Worm (Caenorhabditis elegans) whole organism, young adult: ENCODE results near the gene smrc-1.

Experiments
- F52B5.7 ChIP-seq: sonication (generic microtip); optimal IDR thresholded peaks from 2 replicates; lab custom pipeline; 2016; ENCODE audit warnings: mild to moderate bottlenecking, missing genetic modification characterization, missing compliant biosample characterization
- K12H6.12 ChIP-seq: fragments of 200-800 bp; sonication (Bioruptor generic); optimal IDR thresholded peaks from 2 replicates; lab custom pipeline; 2018; ENCODE audit warnings: mild to moderate bottlenecking, missing genetic modification characterization, missing compliant biosample characterization
- T07F8.4 ChIP-seq: sonication (generic microtip); optimal IDR thresholded peaks from 2 replicates; lab custom pipeline; 2016; ENCODE audit warnings: mild to moderate bottlenecking, missing genetic modification characterization, moderate library complexity, missing compliant biosample characterization
- T26A5.8 ChIP-seq: sonication (generic microtip); optimal IDR thresholded peaks from 2 replicates; lab custom pipeline; 2016; ENCODE audit warnings: missing genetic modification characterization, missing compliant biosample characterization
- Y56A3A.18 ChIP-seq: fragments of 200-800 bp; sonication (Bioruptor generic); IDR thresholded peaks from 2 replicates; pipeline ENCODE4 v1.3.6; 2022; ENCODE audit warnings: missing genetic modification reagents, missing genetic modification characterization, missing compliant biosample characterization
- akir-1 ChIP-seq: fragments of 200-800 bp; sonication (Bioruptor generic); optimal IDR thresholded peaks from 2 replicates; lab custom pipeline; 2018; ENCODE audit warnings: mild to moderate bottlenecking, missing genetic modification characterization, moderate library complexity, missing compliant biosample characterization
- ama-1 ChIP-seq, 3 experiments: fragments of 150-350 bp in 1 of 3; sonication (generic microtip) in 2 of 3; optimal IDR thresholded peaks; 2 replicates each; lab custom pipeline; 2014 to 2018; ENCODE audit warnings: missing biosample characterization in 2 of 3, missing genetic modification characterization in 2 of 3, missing genetic modification reagents in 2 of 3
- atf-7 ChIP-seq: sonication (generic microtip); optimal IDR thresholded peaks from 2 replicates; lab custom pipeline; 2017; ENCODE audit warnings: mild to moderate bottlenecking, missing genetic modification characterization, missing compliant biosample characterization
- attf-6 ChIP-seq: fragments of 200-800 bp; sonication (Bioruptor generic); IDR thresholded peaks from 2 replicates; pipeline ENCODE4 v1.3.6; 2022; ENCODE audit warnings: missing genetic modification reagents, missing genetic modification characterization, missing compliant biosample characterization
- bed-1 ChIP-seq: fragments of 200-800 bp; sonication (Bioruptor generic); IDR thresholded peaks from 2 replicates; pipeline ENCODE4 v1.3.6; 2022; ENCODE audit warnings: missing genetic modification reagents, missing genetic modification characterization, missing compliant biosample characterization
- cebp-1 ChIP-seq, 2 experiments: fragments of 200-800 bp in 1 of 2; sonication (Bioruptor generic) in 1 of 2; sonication (generic microtip) in 1 of 2; IDR thresholded peaks in 1 of 2; optimal IDR thresholded peaks in 1 of 2; 2 replicates each; pipeline versions ENCODE4 v1.3.6 to Lab custom; 2017 to 2022; ENCODE audit warnings: missing compliant biosample characterization in 2 of 2, missing genetic modification characterization in 2 of 2, mild to moderate bottlenecking in 1 of 2, missing genetic modification reagents in 1 of 2, moderate library complexity in 1 of 2
- cebp-2 ChIP-seq: fragments of 200-800 bp; sonication (Bioruptor generic); IDR thresholded peaks from 2 replicates; pipeline ENCODE4 v1.3.6; 2022; ENCODE audit warnings: missing genetic modification characterization, missing compliant biosample characterization
- ceh-27 ChIP-seq: fragments of 200-800 bp; sonication (Bioruptor generic); optimal IDR thresholded peaks from 2 replicates; lab custom pipeline; 2018; ENCODE audit warnings: mild to moderate bottlenecking, missing genetic modification characterization, moderate library complexity, missing compliant biosample characterization
- ceh-79 ChIP-seq: sonication (generic microtip); optimal IDR thresholded peaks from 2 replicates; lab custom pipeline; 2017; ENCODE audit warnings: mild to moderate bottlenecking, missing genetic modification characterization, missing compliant biosample characterization
- dox-1 ChIP-seq: fragments of 200-800 bp; sonication (Bioruptor generic); IDR thresholded peaks from 2 replicates; pipeline ENCODE4 v1.3.6; 2022; ENCODE audit warnings: missing genetic modification reagents, missing genetic modification characterization, missing compliant biosample characterization
- efl-1 ChIP-seq: fragments of 150-350 bp; optimal IDR thresholded peaks from 2 replicates; lab custom pipeline; 2014; ENCODE audit warnings: missing biosample characterization, missing genetic modification reagents, missing genetic modification characterization
- egrh-3 ChIP-seq: fragments of 200-800 bp; sonication (Bioruptor generic); IDR thresholded peaks from 2 replicates; pipeline ENCODE4 v1.3.6; 2022; ENCODE audit warnings: missing genetic modification reagents, missing genetic modification characterization, missing compliant biosample characterization
- fkh-3 ChIP-seq: sonication (generic microtip); optimal IDR thresholded peaks from 2 replicates; lab custom pipeline; 2016; ENCODE audit warnings: mild to moderate bottlenecking, missing genetic modification characterization, missing compliant biosample characterization
- hrde-1 ChIP-seq: sonication (generic microtip); optimal IDR thresholded peaks from 2 replicates; lab custom pipeline; 2016; ENCODE audit warnings: missing genetic modification characterization, mild to moderate bottlenecking, missing compliant biosample characterization, moderate library complexity, missing genotype, missing genetic modification reagents, borderline replicate concordance
- let-526 ChIP-seq: fragments of 200-800 bp; sonication (Bioruptor generic); IDR thresholded peaks from 2 replicates; pipeline ENCODE4 v1.3.6; 2022; ENCODE audit warnings: missing genetic modification reagents, missing genetic modification characterization, missing compliant biosample characterization
- lin-35 ChIP-seq, 3 experiments: fragments of 150-350 bp in 2 of 3; sonication (generic microtip) in 1 of 3; optimal IDR thresholded peaks; 2 replicates each; lab custom pipeline; 2014 to 2018; ENCODE audit warnings: missing biosample characterization in 3 of 3, missing genetic modification characterization in 3 of 3, missing genetic modification reagents in 3 of 3
- madf-3 ChIP-seq: fragments of 200-800 bp; sonication (Bioruptor generic); IDR thresholded peaks from 2 replicates; pipeline ENCODE4 v1.3.6; 2022; ENCODE audit warnings: missing genetic modification reagents, missing genetic modification characterization, missing compliant biosample characterization
- mcd-1 ChIP-seq: fragments of 200-800 bp; sonication (Bioruptor generic); IDR thresholded peaks from 2 replicates; pipeline ENCODE4 v1.3.6; 2022; ENCODE audit warnings: missing genetic modification reagents, missing genetic modification characterization, missing compliant biosample characterization
- mel-28 ChIP-seq: sonication (generic microtip); optimal IDR thresholded peaks from 2 replicates; lab custom pipeline; 2016; ENCODE audit warnings: borderline replicate concordance, mild to moderate bottlenecking, missing genetic modification characterization, missing compliant biosample characterization
- nhr-120 ChIP-seq: fragments of 200-800 bp; sonication (Bioruptor generic); IDR thresholded peaks from 2 replicates; pipeline ENCODE4 v1.3.6; 2022; ENCODE audit warnings: missing genetic modification characterization, missing compliant biosample characterization
- repo-1 ChIP-seq: sonication (generic microtip); optimal IDR thresholded peaks from 2 replicates; lab custom pipeline; 2017; ENCODE audit warnings: mild to moderate bottlenecking, missing genetic modification characterization, missing compliant biosample characterization
- sdz-38 ChIP-seq: sonication (generic microtip); optimal IDR thresholded peaks from 2 replicates; lab custom pipeline; 2016; ENCODE audit warnings: missing genotype, missing genetic modification characterization, missing compliant biosample characterization
- snpc-1.3 ChIP-seq: sonication (generic microtip); optimal IDR thresholded peaks from 2 replicates; lab custom pipeline; 2017; ENCODE audit warnings: missing genetic modification characterization, mild to moderate bottlenecking, missing compliant biosample characterization, antibody characterized with exemption, moderate library complexity, missing genotype, missing genetic modification reagents; ENCODE audit not compliant: insufficient read depth
- snpc-3.4 ChIP-seq: sonication (generic microtip); optimal IDR thresholded peaks from 2 replicates; lab custom pipeline; 2017; ENCODE audit warnings: missing genetic modification characterization, mild to moderate bottlenecking, missing compliant biosample characterization, antibody characterized with exemption, moderate library complexity, missing genotype, missing genetic modification reagents
- somi-1 ChIP-seq: fragments of 200-800 bp; sonication (Bioruptor generic); optimal IDR thresholded peaks from 2 replicates; lab custom pipeline; 2018; ENCODE audit warnings: mild to moderate bottlenecking, missing genetic modification characterization, missing compliant biosample characterization
- tbx-9 ChIP-seq: sonication (generic microtip); optimal IDR thresholded peaks from 2 replicates; lab custom pipeline; 2016; ENCODE audit warnings: borderline replicate concordance, missing genetic modification characterization, inconsistent platforms, missing compliant biosample characterization
- unc-62 ChIP-seq: fragments of 150-350 bp; optimal IDR thresholded peaks from 2 replicates; lab custom pipeline; 2014; ENCODE audit warnings: missing biosample characterization, missing genetic modification reagents, missing genetic modification characterization
- xnd-1 ChIP-seq: sonication (generic microtip); optimal IDR thresholded peaks from 2 replicates; lab custom pipeline; 2016; ENCODE audit warnings: missing genotype, missing genetic modification reagents, missing genetic modification characterization, missing compliant biosample characterization
- ztf-18 ChIP-seq: sonication (generic microtip); optimal IDR thresholded peaks from 2 replicates; lab custom pipeline; 2016; ENCODE audit warnings: missing genotype, mild to moderate bottlenecking, missing genetic modification characterization, missing compliant biosample characterization
- ztf-22 ChIP-seq: fragments of 200-800 bp; sonication (Bioruptor generic); optimal IDR thresholded peaks from 2 replicates; lab custom pipeline; 2018; ENCODE audit warnings: mild to moderate bottlenecking, missing genetic modification characterization, moderate library complexity, missing compliant biosample characterization

smrc-1 gene

DNA sequence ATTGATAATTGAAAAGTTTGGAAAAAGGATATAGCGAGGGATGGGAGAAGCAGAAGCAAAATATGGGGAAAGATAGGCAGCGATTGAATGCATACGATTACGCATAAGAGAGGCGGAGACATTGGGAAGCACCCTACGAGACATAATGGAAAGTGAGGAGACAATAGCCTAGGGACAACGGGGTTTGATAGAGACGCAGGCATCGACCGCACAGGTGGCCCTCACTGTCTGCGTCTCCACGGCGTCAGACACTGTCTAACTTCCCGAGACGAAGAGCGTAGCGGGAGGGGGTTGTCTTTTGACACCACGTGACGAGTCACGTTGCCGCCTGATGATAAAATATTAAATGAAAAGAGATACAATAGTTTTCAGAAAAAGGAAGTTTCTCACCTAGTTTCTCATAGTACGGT, 30.3 kb downstream of the smrc-1 start (continued):
- TF ChIP-seq ama-1 (optimal IDR thresholded peaks at IDR 0.05; lab: Kevin White, UChicago): no peak
- no peak for TF ChIP-seq ama-1 (GFP tag; optimal IDR thresholded peaks at IDR 0.05; lab: Kevin White, UChicago)
- TF ChIP-seq T26A5.8 (tag; lab: Kevin White, UChicago): no peak
- TF ChIP-seq bed-1 (GFP tag; lab: Robert Waterston, UW): no peak
- no peak for TF ChIP-seq akir-1 (GFP tag; lab: Kevin White, UChicago)
- TF ChIP-seq mcd-1 (GFP tag; lab: Robert Waterston, UW): peak; percentile 81
- TF ChIP-seq ztf-18 (tag; lab: Kevin White, UChicago): peak; percentile 38
- TF ChIP-seq somi-1 (GFP tag; lab: Kevin White, UChicago): peak; percentile 88
- no peak for TF ChIP-seq egrh-3 (GFP tag; lab: Robert Waterston, UW)
- no peak for TF ChIP-seq attf-6 (GFP tag; lab: Robert Waterston, UW)
- TF ChIP-seq fkh-3 (tag; lab: Kevin White, UChicago): no peak
- no peak for TF ChIP-seq snpc-1.3
- TF ChIP-seq let-526 (GFP tag; lab: Robert Waterston, UW): peak; percentile 78
- TF ChIP-seq nhr-120: no peak
- peak; percentile 5 for TF ChIP-seq T07F8.4
- TF ChIP-seq unc-62 (GFP tag; lab: Kevin White, UChicago): no peak
- TF ChIP-seq cebp-1 (GFP tag; IDR thresholded peaks at IDR 0.05; lab: Robert Waterston, UW): 0 out of 2 replicates have a peak, but pooled peaks have one; percentile 7
- peak; percentile 88 for TF ChIP-seq cebp-1 (tag; optimal IDR thresholded peaks at IDR 0.05; lab: Kevin White, UChicago)
- TF ChIP-seq mel-28: no peak
- peak; percentile 60 for TF ChIP-seq Y56A3A.18 (GFP tag; lab: Robert Waterston, UW)
- peak; percentile 80 for TF ChIP-seq dox-1 (GFP tag; lab: Robert Waterston, UW)
- TF ChIP-seq atf-7: peak; percentile 85

DNA sequence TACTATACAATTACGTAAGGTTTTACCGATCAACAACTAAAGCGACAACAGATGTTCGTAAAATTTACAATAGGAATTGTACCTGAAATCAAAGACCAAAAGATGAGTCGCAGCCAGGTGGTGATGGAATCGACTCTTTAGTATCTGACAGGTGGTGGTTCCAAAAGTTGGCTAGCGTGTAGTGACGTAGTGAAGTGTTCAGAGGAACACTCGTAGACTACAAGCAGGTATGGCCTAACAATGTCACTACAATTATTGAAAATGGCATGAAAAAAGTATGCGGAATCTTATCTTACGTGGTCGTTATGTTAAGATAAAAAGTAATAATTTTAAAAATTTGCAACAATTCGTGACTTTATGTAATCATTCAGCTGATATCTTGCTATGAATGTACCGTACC, 30.7 kb downstream of the smrc-1 start:
- TF ChIP-seq cebp-1 (GFP tag; IDR thresholded peaks at IDR 0.05; lab: Robert Waterston, UW) (no peak), cebp-1 (tag; optimal IDR thresholded peaks at IDR 0.05; lab: Kevin White, UChicago) (no peak), ama-1 (optimal IDR thresholded peaks at IDR 0.05; lab: Kevin White, UChicago) (peak; percentile 43), ama-1 (GFP tag; optimal IDR thresholded peaks at IDR 0.05; lab: Kevin White, UChicago) (no peak), ceh-27 (no peak), sdz-38 (no peak), snpc-3.4 (no peak), repo-1 (peak; percentile 25), ceh-79 (tag; lab: Kevin White, UChicago) (no peak), somi-1 (GFP tag; lab: Kevin White, UChicago) (no peak), cebp-2 (GFP tag; lab: Robert Waterston, UW) (no peak), efl-1 (no peak), T26A5.8 (tag; lab: Kevin White, UChicago) (no peak), madf-3 (GFP tag; lab: Robert Waterston, UW) (no peak), hrde-1 (tag; lab: Kevin White, UChicago) (no peak), F52B5.7 (tag; lab: Kevin White, UChicago) (no peak), tbx-9 (tag; lab: Kevin White, UChicago) (no peak), xnd-1 (no peak), lin-35 (GFP tag; optimal IDR thresholded peaks at IDR 0.05; lab: Kevin White, UChicago) (peak in 1 of 3 experiments; percentile 6), K12H6.12 (tag; lab: Kevin White, UChicago) (no peak), ztf-22 (GFP tag; lab: Kevin White, UChicago) (no peak)
- TF ChIP-seq, all 124 proteins: peak for 3
